Fruit fly (Drosophila melanogaster): ENCODE measurements around the gene PlexB.
A peak's percentile ranks its signal among the peaks of the same experiment; 100 is the strongest.

PlexB gene

DNA sequence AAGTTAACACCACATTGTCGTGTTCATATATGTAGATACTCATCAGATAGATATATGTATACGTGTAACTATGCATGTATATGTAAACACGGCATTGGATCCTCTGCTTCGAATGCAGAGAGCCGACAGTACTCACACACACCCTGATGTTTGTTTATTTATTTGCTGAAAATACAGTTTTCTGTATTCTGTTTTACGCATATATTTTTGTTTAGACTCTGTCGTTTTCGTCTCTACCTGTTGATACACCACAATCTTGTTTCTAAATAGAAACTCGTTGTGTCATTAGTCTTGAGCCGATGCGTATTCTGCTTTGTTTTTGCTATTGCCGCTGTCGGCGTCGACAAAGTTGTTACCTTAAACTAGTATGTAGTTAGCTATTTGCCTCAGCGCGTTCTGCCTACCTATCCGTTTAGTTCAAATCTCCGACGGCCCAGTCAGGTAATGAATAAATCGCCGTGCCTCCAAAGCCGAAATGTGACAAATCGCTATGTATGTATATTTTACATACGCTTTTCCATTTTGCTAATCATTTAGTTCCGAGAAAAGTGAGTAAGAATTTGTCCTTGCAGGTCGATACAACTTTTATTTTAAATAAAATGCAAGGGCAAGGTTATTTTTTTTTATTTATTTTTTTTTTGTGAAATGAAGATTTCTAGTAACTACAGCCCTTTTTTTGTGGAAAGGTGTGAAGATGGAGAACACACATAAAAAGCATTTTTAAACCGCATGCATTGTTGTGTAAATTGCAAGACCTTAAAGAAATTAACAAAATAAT lies 26.7 kb upstream of the PlexB start (continued):
- TF ChIP-seq gcm (GFP tag; optimal IDR thresholded peaks at IDR 0.05) (no peak), ken (GFP tag; IDR thresholded peaks at IDR 0.05) (no peak), insv (GFP tag; optimal IDR thresholded peaks at IDR 0.05) (peak in 1 of 2 experiments; percentile 2), Deaf1 (tag; optimal IDR thresholded peaks at IDR 0.05) (no peak), ssp (GFP tag; IDR thresholded peaks at IDR 0.05) (no peak), Lhr (GFP tag; optimal IDR thresholded peaks at IDR 0.05) (no peak), Eip74EF (GFP tag; optimal IDR thresholded peaks at IDR 0.05) (no peak), sisA (GFP tag; IDR thresholded peaks at IDR 0.05) (no peak), br (optimal IDR thresholded peaks at IDR 0.05) (no peak), pzg (GFP tag; optimal IDR thresholded peaks at IDR 0.05) (no peak), CG14965 (GFP tag; optimal IDR thresholded peaks at IDR 0.05; ENCODE audit: borderline replicate concordance) (no peak), CG8290 (GFP tag; optimal IDR thresholded peaks at IDR 0.05) (no peak), CG8290 (tag; optimal IDR thresholded peaks at IDR 0.05) (peak in 1 of 2 experiments; percentile 41), CG18764 (GFP tag; optimal IDR thresholded peaks at IDR 0.05) (no peak), hkb (optimal IDR thresholded peaks at IDR 0.05) (no peak), hkb (GFP tag; IDR thresholded peaks at IDR 0.05) (0 out of 2 replicates have a peak, but pooled peaks have one; percentile 8), Taf1 (GFP tag; IDR thresholded peaks at IDR 0.05) (no peak), cg (GFP tag; optimal IDR thresholded peaks at IDR 0.05) (peak; percentile 76)

DNA sequence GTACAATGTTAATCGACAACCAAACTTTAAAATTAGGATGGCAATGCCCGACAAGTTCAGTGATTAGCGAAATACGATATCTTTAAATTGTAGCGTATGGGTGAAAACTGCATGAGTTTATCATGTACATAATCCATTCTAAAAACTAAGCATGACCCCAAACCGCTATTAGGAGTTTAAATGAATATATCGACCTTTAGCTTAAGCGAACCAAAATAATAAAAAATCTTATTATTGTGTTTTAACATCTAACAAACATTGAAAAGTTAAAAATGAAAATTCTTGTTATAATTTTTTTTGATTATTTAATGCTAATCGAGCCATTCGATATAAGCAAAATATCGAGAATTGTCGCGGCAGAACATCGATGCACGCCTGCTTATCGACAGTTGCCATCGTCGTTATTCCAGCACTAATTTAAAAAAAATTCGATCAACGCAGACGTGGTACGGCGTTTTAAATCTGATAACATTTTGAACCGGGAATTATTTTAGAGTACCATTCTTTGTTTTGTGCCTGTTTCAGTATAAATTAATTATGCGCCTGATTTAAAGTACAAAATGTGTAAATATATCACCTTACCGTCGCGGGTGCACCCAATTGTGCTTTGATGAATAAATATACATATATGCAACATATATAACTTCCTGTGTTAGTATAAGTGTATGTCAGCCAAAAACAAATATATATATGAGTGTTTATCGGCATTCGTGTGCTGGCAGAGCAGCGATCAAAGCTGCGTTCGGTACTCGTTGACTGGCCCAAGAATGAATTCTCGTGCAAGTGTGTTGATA lies 25.6 kb upstream of the PlexB start, which contains the start of gene pan:
TSS of gene pan (plus strand) at position 378 of the 794 bp plus-strand sequence.
- TF ChIP-seq nmo (GFP tag; optimal IDR thresholded peaks at IDR 0.05) (peak; percentile 18), Vsx1 (GFP tag; optimal IDR thresholded peaks at IDR 0.05) (peak; percentile 23), D19A (tag; optimal IDR thresholded peaks at IDR 0.05) (peak; percentile 16), BtbVII (GFP tag; optimal IDR thresholded peaks at IDR 0.05) (peak; percentile 46), gfzf (GFP tag; optimal IDR thresholded peaks at IDR 0.05) (peak; percentile 34), CG17568 (GFP tag; optimal IDR thresholded peaks at IDR 0.05) (peak; percentile 43), Dref (GFP tag; IDR thresholded peaks at IDR 0.05) (peak; percentile 94), Hey (tag; optimal IDR thresholded peaks at IDR 0.05) (no peak), CG8924 (tag; optimal IDR thresholded peaks at IDR 0.05) (peak; percentile 73), Mrtf (GFP tag; IDR thresholded peaks at IDR 0.05) (no peak), sqz (GFP tag; optimal IDR thresholded peaks at IDR 0.05) (peak; percentile 99), CG15011 (GFP tag; optimal IDR thresholded peaks at IDR 0.05) (no peak), CG6854 (GFP tag; optimal IDR thresholded peaks at IDR 0.05) (peak; percentile 45), CG4617 (GFP tag; optimal IDR thresholded peaks at IDR 0.05; ENCODE audit: borderline replicate concordance) (no peak), Lhr (GFP tag; optimal IDR thresholded peaks at IDR 0.05) (peak; percentile 76), CG2678 (tag; optimal IDR thresholded peaks at IDR 0.05) (no peak), tll (GFP tag; optimal IDR thresholded peaks at IDR 0.05) (no peak), yki (optimal IDR thresholded peaks at IDR 0.05) (no peak), CG14014 (GFP tag; IDR thresholded peaks at IDR 0.05) (no peak), Fer1 (GFP tag; optimal IDR thresholded peaks at IDR 0.05) (peak; percentile 56), CG31388 (GFP tag; optimal IDR thresholded peaks at IDR 0.05) (no peak), jumu (GFP tag; optimal IDR thresholded peaks at IDR 0.05) (no peak), CG17186 (GFP tag; optimal IDR thresholded peaks at IDR 0.05) (no peak), D (optimal IDR thresholded peaks at IDR 0.05) (no peak), D (GFP tag; optimal IDR thresholded peaks at IDR 0.05) (no peak), CG7271 (tag; optimal IDR thresholded peaks at IDR 0.05) (peak; percentile 30), bbx (GFP tag; IDR thresholded peaks at IDR 0.05; ENCODE audit: partially characterized antibody) (peak; percentile 94), ranshi (GFP tag; IDR thresholded peaks at IDR 0.05) (no peak), Doc3 (GFP tag; IDR thresholded peaks at IDR 0.05; ENCODE audit: partially characterized antibody) (peak; percentile 82; the same call in 2 of the 3 replicates), hkb (optimal IDR thresholded peaks at IDR 0.05) (no peak), hkb (GFP tag; IDR thresholded peaks at IDR 0.05) (0 out of 2 replicates have a peak, but pooled peaks have one; percentile 11), CG16813 (GFP tag; IDR thresholded peaks at IDR 0.05; ENCODE audit: partially characterized antibody) (peak; percentile 87; the same call in 2 of the 3 replicates)
